Fruit fly (Drosophila melanogaster) whole organism, embryonic: ENCODE data around the gene CG5246.

Source experiments
- Ada2b ChIP-seq: fragments of 200-800 bp; sonication (Bioruptor generic); IDR thresholded peaks from 2 replicates; pipeline ENCODE4 v1.3.6; 2022; ENCODE audit warnings: missing biosample characterization, missing genetic modification characterization
- CG10267 ChIP-seq: fragments of 200-800 bp; sonication (Bioruptor generic); optimal IDR thresholded peaks from 2 replicates; lab custom pipeline; 2018; ENCODE audit warnings: missing biosample characterization, mild to moderate bottlenecking, missing genetic modification characterization, moderate library complexity
- CG10274 ChIP-seq: fragments of 200-800 bp; sonication (Bioruptor generic); optimal IDR thresholded peaks from 3 replicates; lab custom pipeline; 2017; ENCODE audit warnings: missing biosample characterization, mild to moderate bottlenecking, missing genetic modification characterization
- CG11504 ChIP-seq: fragments of 200-800 bp; sonication (Bioruptor generic); optimal IDR thresholded peaks from 3 replicates; lab custom pipeline; 2019; ENCODE audit warnings: missing biosample characterization, mild to moderate bottlenecking, missing genetic modification characterization, moderate library complexity
- CG13424 ChIP-seq: fragments of 200-800 bp; sonication (Bioruptor generic); optimal IDR thresholded peaks from 2 replicates; lab custom pipeline; 2019; ENCODE audit warnings: missing biosample characterization, mild to moderate bottlenecking, missing genetic modification characterization, moderate library complexity
- CG13894 ChIP-seq: fragments of 200-800 bp; sonication (Bioruptor generic); optimal IDR thresholded peaks from 3 replicates; lab custom pipeline; 2018; ENCODE audit warnings: missing biosample characterization, mild to moderate bottlenecking, missing genetic modification characterization, moderate library complexity
- CG14014 ChIP-seq: fragments of 200-800 bp; sonication (Bioruptor generic); IDR thresholded peaks from 2 replicates; pipeline ENCODE4 v1.3.6; 2022; ENCODE audit warnings: missing biosample characterization, missing genetic modification characterization
- CG16815 ChIP-seq: fragments of 200-800 bp; sonication (Bioruptor generic); optimal IDR thresholded peaks from 3 replicates; lab custom pipeline; 2017; ENCODE audit warnings: missing biosample characterization, mild to moderate bottlenecking, missing genetic modification characterization
- CG18011 ChIP-seq: fragments of 200-800 bp; sonication (Bioruptor generic); optimal IDR thresholded peaks from 2 replicates; lab custom pipeline; 2017; ENCODE audit warnings: missing biosample characterization, missing genetic modification characterization, mild to moderate bottlenecking, moderate library complexity, missing genotype
- CG18262 ChIP-seq: fragments of 200-800 bp; optimal IDR thresholded peaks from 3 replicates; lab custom pipeline; 2019; ENCODE audit warnings: missing biosample characterization, mild to moderate bottlenecking, missing genetic modification characterization, moderate library complexity
- CG18476 ChIP-seq: fragments of 200-800 bp; sonication (Bioruptor generic); optimal IDR thresholded peaks from 2 replicates; lab custom pipeline; 2016; ENCODE audit warnings: missing biosample characterization, mild to moderate bottlenecking, missing genetic modification characterization
- CG18764 ChIP-seq: fragments of 200-800 bp; sonication (Bioruptor generic); optimal IDR thresholded peaks from 3 replicates; lab custom pipeline; 2016; ENCODE audit warnings: missing biosample characterization, missing genetic modification characterization
- CG2202 ChIP-seq: fragments of 200-800 bp; sonication (Bioruptor generic); optimal IDR thresholded peaks from 2 replicates; lab custom pipeline; 2018; ENCODE audit warnings: missing biosample characterization, mild to moderate bottlenecking, missing genetic modification characterization
- CG2712 ChIP-seq: fragments of 200-800 bp; optimal IDR thresholded peaks from 3 replicates; lab custom pipeline; 2019; ENCODE audit warnings: missing biosample characterization, mild to moderate bottlenecking, missing genetic modification characterization, moderate library complexity
- CG30403 ChIP-seq: fragments of 200-800 bp; sonication (Bioruptor generic); optimal IDR thresholded peaks from 3 replicates; lab custom pipeline; 2016; ENCODE audit warnings: missing biosample characterization, missing genetic modification characterization
- CG3065 ChIP-seq: fragments of 200-800 bp; sonication (Bioruptor generic); optimal IDR thresholded peaks from 2 replicates; lab custom pipeline; 2016; ENCODE audit warnings: missing biosample characterization, missing genetic modification characterization
- CG34376 ChIP-seq: fragments of 200-800 bp; sonication (Bioruptor generic); optimal IDR thresholded peaks from 2 replicates; lab custom pipeline; 2018; ENCODE audit warnings: missing biosample characterization, mild to moderate bottlenecking, missing genetic modification characterization
- CG6689 ChIP-seq: fragments of 200-800 bp; sonication (Bioruptor generic); IDR thresholded peaks from 2 replicates; pipeline ENCODE4 v1.3.6; 2022; ENCODE audit warnings: missing biosample characterization, missing genetic modification characterization
- CG6791 ChIP-seq: fragments of 200-800 bp; sonication (Bioruptor generic); IDR thresholded peaks from 3 replicates; pipeline ENCODE4 v1.3.6; 2022; ENCODE audit warnings: missing biosample characterization, missing genetic modification characterization; ENCODE audit not compliant: partially characterized antibody
- CG8765 ChIP-seq: fragments of 200-800 bp; sonication (Bioruptor generic); IDR thresholded peaks from 2 replicates; pipeline ENCODE4 v1.3.6; 2022; ENCODE audit warnings: missing biosample characterization, missing genetic modification characterization
- CG9215 ChIP-seq: fragments of 200-800 bp; sonication (Bioruptor generic); IDR thresholded peaks from 2 replicates; pipeline ENCODE4 v1.3.6; 2022; ENCODE audit warnings: missing biosample characterization, missing genetic modification characterization
- CG9437 ChIP-seq: fragments of 200-800 bp; sonication (Bioruptor generic); optimal IDR thresholded peaks from 2 replicates; lab custom pipeline; 2018; ENCODE audit warnings: missing biosample characterization, mild to moderate bottlenecking, missing genetic modification characterization
- CG9876 ChIP-seq: fragments of 200-800 bp; sonication (Bioruptor generic); optimal IDR thresholded peaks from 2 replicates; lab custom pipeline; 2016; ENCODE audit warnings: missing biosample characterization, missing genetic modification characterization
- CrebB ChIP-seq: fragments of 200-800 bp; sonication (Bioruptor generic); optimal IDR thresholded peaks from 3 replicates; lab custom pipeline; 2018; ENCODE audit warnings: missing biosample characterization, mild to moderate bottlenecking, missing genetic modification characterization
- Dad ChIP-seq: fragments of 200-800 bp; sonication (Bioruptor generic); optimal IDR thresholded peaks from 3 replicates; lab custom pipeline; 2016; ENCODE audit warnings: missing biosample characterization, missing genetic modification characterization
- Dbx ChIP-seq: fragments of 200-800 bp; sonication (Bioruptor generic); IDR thresholded peaks from 3 replicates; pipeline ENCODE4 v1.3.6; 2022; ENCODE audit warnings: missing biosample characterization, missing genetic modification characterization
- Dek ChIP-seq: fragments of 200-800 bp; sonication (Bioruptor generic); optimal IDR thresholded peaks from 3 replicates; lab custom pipeline; 2019; ENCODE audit warnings: missing biosample characterization, mild to moderate bottlenecking, missing genetic modification characterization, moderate library complexity
- Doc3 ChIP-seq: fragments of 200-800 bp; sonication (Bioruptor generic); IDR thresholded peaks from 3 replicates; pipeline ENCODE4 v1.3.6; 2022; ENCODE audit warnings: missing biosample characterization, missing genetic modification characterization; ENCODE audit not compliant: partially characterized antibody
- E2f2 ChIP-seq: fragments of 200-800 bp; sonication (Bioruptor generic); IDR thresholded peaks from 2 replicates; pipeline ENCODE4 v1.3.6; 2022; ENCODE audit warnings: missing biosample characterization, missing genetic modification characterization
- Eip74EF ChIP-seq, 2 experiments: fragments of 200-800 bp in 1 of 2; fragments of >200 bp in 1 of 2; sonication (Bioruptor generic) in 1 of 2; optimal IDR thresholded peaks; 2 replicates each; lab custom pipeline; 2017 to 2019; ENCODE audit warnings: missing biosample characterization in 2 of 2, missing genetic modification characterization in 2 of 2, mild to moderate bottlenecking in 1 of 2, moderate library complexity in 1 of 2
- Fer1 ChIP-seq: fragments of 200-800 bp; sonication (Bioruptor generic); optimal IDR thresholded peaks from 2 replicates; lab custom pipeline; 2017; ENCODE audit warnings: missing biosample characterization, mild to moderate bottlenecking, missing genetic modification characterization
- HLH54F ChIP-seq: fragments of 200-800 bp; sonication (Bioruptor generic); optimal IDR thresholded peaks from 3 replicates; lab custom pipeline; 2016; ENCODE audit warnings: missing biosample characterization, missing genetic modification characterization
- HLHmδ ChIP-seq: fragments of 200-800 bp; sonication (Bioruptor generic); optimal IDR thresholded peaks from 2 replicates; lab custom pipeline; 2018; ENCODE audit warnings: missing biosample characterization, mild to moderate bottlenecking, missing genetic modification characterization, moderate library complexity
- Hand ChIP-seq: fragments of 200-800 bp; sonication (Bioruptor generic); optimal IDR thresholded peaks from 2 replicates; lab custom pipeline; 2017; ENCODE audit warnings: mild to moderate bottlenecking, missing biosample characterization, missing genetic modification reagents, missing genetic modification characterization
- Jarid2 ChIP-seq: fragments of 200-800 bp; sonication (Bioruptor generic); optimal IDR thresholded peaks from 3 replicates; lab custom pipeline; 2017; ENCODE audit warnings: mild to moderate bottlenecking, missing biosample characterization, missing genetic modification reagents, missing genetic modification characterization
- Lpt ChIP-seq: fragments of >200 bp; optimal IDR thresholded peaks from 2 replicates; lab custom pipeline; 2018; ENCODE audit warnings: missing biosample characterization, missing genetic modification characterization
- Mes4 ChIP-seq: fragments of 200-800 bp; sonication (Bioruptor generic); optimal IDR thresholded peaks from 2 replicates; lab custom pipeline; 2016; ENCODE audit warnings: missing biosample characterization, missing genetic modification characterization
- Myb ChIP-seq: fragments of 200-800 bp; sonication (Bioruptor generic); optimal IDR thresholded peaks from 2 replicates; lab custom pipeline; 2016; ENCODE audit warnings: missing biosample characterization, missing genetic modification characterization
- Sin3A ChIP-seq: fragments of >200 bp; optimal IDR thresholded peaks from 2 replicates; lab custom pipeline; 2018
- dati ChIP-seq: fragments of 200-800 bp; sonication (Bioruptor generic); IDR thresholded peaks from 2 replicates; pipeline ENCODE4 v1.3.6; 2022; ENCODE audit warnings: missing biosample characterization, missing genetic modification characterization
- ewg ChIP-seq: fragments of 200-800 bp; sonication (Bioruptor generic); optimal IDR thresholded peaks from 3 replicates; lab custom pipeline; 2017; ENCODE audit warnings: mild to moderate bottlenecking, missing biosample characterization, missing genetic modification reagents, missing genetic modification characterization
- fd3F ChIP-seq: fragments of 200-800 bp; sonication (Bioruptor generic); optimal IDR thresholded peaks from 2 replicates; lab custom pipeline; 2018; ENCODE audit warnings: missing biosample characterization, mild to moderate bottlenecking, missing genetic modification characterization, moderate library complexity
- fd64A ChIP-seq: fragments of 200-800 bp; sonication (Bioruptor generic); optimal IDR thresholded peaks from 3 replicates; lab custom pipeline; 2018; ENCODE audit warnings: missing biosample characterization, mild to moderate bottlenecking, missing genetic modification characterization
- hb ChIP-seq: fragments of 200-800 bp; sonication (Bioruptor generic); IDR thresholded peaks from 3 replicates; pipeline ENCODE4 v1.3.6; 2022; ENCODE audit warnings: missing biosample characterization, missing genetic modification characterization; ENCODE audit not compliant: partially characterized antibody
- jigr1 ChIP-seq: fragments of 200-800 bp; sonication (Bioruptor generic); IDR thresholded peaks from 3 replicates; pipeline ENCODE4 v1.3.6; 2022; ENCODE audit warnings: missing biosample characterization, missing genetic modification characterization
- kah ChIP-seq: fragments of 200-800 bp; sonication (Bioruptor generic); optimal IDR thresholded peaks from 2 replicates; lab custom pipeline; 2018; ENCODE audit warnings: missing biosample characterization, mild to moderate bottlenecking, missing genetic modification characterization
- pnt ChIP-seq: fragments of 200-800 bp; sonication (Bioruptor generic); optimal IDR thresholded peaks from 3 replicates; lab custom pipeline; 2016; ENCODE audit warnings: missing biosample characterization, missing genetic modification characterization
- pros ChIP-seq: fragments of 200-800 bp; sonication (Bioruptor generic); optimal IDR thresholded peaks from 3 replicates; lab custom pipeline; 2019; ENCODE audit warnings: missing biosample characterization, mild to moderate bottlenecking, missing genetic modification characterization, moderate library complexity
- shn ChIP-seq: fragments of 200-800 bp; sonication (Bioruptor generic); optimal IDR thresholded peaks from 3 replicates; lab custom pipeline; 2016; ENCODE audit warnings: missing biosample characterization, missing genetic modification characterization
- sim ChIP-seq: fragments of 200-800 bp; sonication (Bioruptor generic); IDR thresholded peaks from 2 replicates; pipeline ENCODE4 v1.3.6; 2022; ENCODE audit warnings: missing biosample characterization, missing genetic modification characterization

Gene CG5246

dm6 chr3R:17117607-17118327 lies 18.1 kb upstream of the CG5246 start (continued):
- TF ChIP-seq CG6791, result 0 out of 3 replicates have a peak, but pooled peaks have one; percentile 61
- TF ChIP-seq Ada2b, result no peak
- TF ChIP-seq HLH54F (GFP tag; lab: Kevin White, UChicago), result no peak
- no peak for TF ChIP-seq CG18476
- no peak for TF ChIP-seq Dad
- no peak for TF ChIP-seq Lpt (GFP tag; lab: Kevin White, UChicago)
- peak; percentile 37 for TF ChIP-seq CG30403 (GFP tag; lab: Kevin White, UChicago)
- no peak for TF ChIP-seq CG9215 (GFP tag; lab: Robert Waterston, UW)
- no peak for TF ChIP-seq CG3065 (GFP tag; lab: Kevin White, UChicago)
- TF ChIP-seq Mes4 (GFP tag; lab: Kevin White, UChicago), result no peak
- no peak for TF ChIP-seq jigr1
- TF ChIP-seq sim, result no peak
- no peak for TF ChIP-seq CG34376 (GFP tag; lab: Kevin White, UChicago)
- no peak for TF ChIP-seq Hand (GFP tag; lab: Kevin White, UChicago)
- no peak for TF ChIP-seq shn (GFP tag; lab: Kevin White, UChicago)
- peak; percentile 75 for TF ChIP-seq CG18262 (tag; lab: Kevin White, UChicago)
- TF ChIP-seq CrebB (tag; lab: Kevin White, UChicago), result no peak
- no peak for TF ChIP-seq E2f2 (GFP tag; lab: Robert Waterston, UW)
- no peak for TF ChIP-seq Eip74EF (GFP tag; optimal IDR thresholded peaks at IDR 0.05; lab: Kevin White, UChicago)
- TF ChIP-seq CG10274 (GFP tag; lab: Kevin White, UChicago), result peak; percentile 79
- TF ChIP-seq Dbx, result no peak
- no peak for TF ChIP-seq CG9876 (GFP tag; lab: Kevin White, UChicago)
- TF ChIP-seq CG2202 (tag; lab: Kevin White, UChicago), result peak; percentile 27
- no peak for TF ChIP-seq fd3F (GFP tag; lab: Kevin White, UChicago)
- TF ChIP-seq Jarid2 (GFP tag; lab: Kevin White, UChicago), result no peak
- 0 out of 2 replicates have a peak, but pooled peaks have one; percentile 8 for TF ChIP-seq CG6689 (GFP tag; lab: Robert Waterston, UW)
- no peak for TF ChIP-seq CG8765 (GFP tag; lab: Robert Waterston, UW)
- TF ChIP-seq Fer1 (GFP tag; lab: Kevin White, UChicago), result no peak
- peak; percentile 19 for TF ChIP-seq CG11504 (tag; lab: Kevin White, UChicago)
- no peak for TF ChIP-seq ewg
- TF ChIP-seq CG13424, result peak; percentile 18
- TF ChIP-seq CG18764 (GFP tag; lab: Kevin White, UChicago), result no peak
- TF ChIP-seq CG14014 (GFP tag; lab: Robert Waterston, UW), result no peak
- no peak for TF ChIP-seq Doc3 (GFP tag; lab: Robert Waterston, UW)
- TF ChIP-seq CG10267, result peak; percentile 14
- no peak for TF ChIP-seq HLHmδ
- no peak for TF ChIP-seq kah (GFP tag; lab: Kevin White, UChicago)
- no peak for TF ChIP-seq pnt (GFP tag; lab: Kevin White, UChicago)
- TF ChIP-seq dati, result no peak
- TF ChIP-seq Dek (tag; lab: Kevin White, UChicago), result no peak
- no peak for TF ChIP-seq CG18011 (GFP tag; lab: Kevin White, UChicago)
- TF ChIP-seq pros (GFP tag; lab: Kevin White, UChicago), result no peak
- TF ChIP-seq CG13894 (tag; lab: Kevin White, UChicago), result no peak
- no peak for TF ChIP-seq fd64A (GFP tag; lab: Kevin White, UChicago)
- no peak for TF ChIP-seq Sin3A (lab: Kevin White, UChicago)
- peak; percentile 2 for TF ChIP-seq CG9437 (GFP tag; lab: Kevin White, UChicago)
- TF ChIP-seq CG2712 (tag; lab: Kevin White, UChicago), result peak; percentile 68
- no peak for TF ChIP-seq Myb (GFP tag; lab: Kevin White, UChicago)
- TF ChIP-seq CG16815 (GFP tag; lab: Kevin White, UChicago), result peak; percentile 7
- TF ChIP-seq hb (GFP tag; lab: Robert Waterston, UW), result no peak
